Fruit fly (Drosophila melanogaster) whole organism, embryonic: ENCODE data around the gene CG10348.

ENCODE experiments used
- ATbp ChIP-seq: fragments of 200-800 bp; sonication (Bioruptor generic); optimal IDR thresholded peaks from 2 replicates; lab custom pipeline; 2017; ENCODE audit warnings: missing biosample characterization, mild to moderate bottlenecking, missing genetic modification characterization, missing genetic modification reagents
- Awh ChIP-seq: fragments of 200-800 bp; sonication (Bioruptor generic); IDR thresholded peaks from 2 replicates; pipeline ENCODE4, ENCODE4 v1.3.6; 2022; ENCODE audit warnings: missing biosample characterization, missing genetic modification characterization
- CG10321 ChIP-seq: fragments of 200-800 bp; sonication (Bioruptor generic); IDR thresholded peaks from 2 replicates; pipeline ENCODE4 v1.3.6; 2022; ENCODE audit warnings: missing biosample characterization, missing genetic modification characterization
- CG10366 ChIP-seq: fragments of 200-800 bp; sonication (Bioruptor generic); IDR thresholded peaks from 2 replicates; pipeline ENCODE4 v1.3.6; 2022; ENCODE audit warnings: missing biosample characterization, missing genetic modification characterization
- CG11456 ChIP-seq: fragments of 200-800 bp; sonication (Bioruptor generic); IDR thresholded peaks from 3 replicates; pipeline ENCODE4 v1.3.6; 2022; ENCODE audit warnings: missing biosample characterization, missing genetic modification characterization
- CG11695 ChIP-seq: fragments of 200-800 bp; sonication (Bioruptor generic); IDR thresholded peaks from 3 replicates; pipeline ENCODE4 v1.3.6; 2022; ENCODE audit warnings: missing biosample characterization, missing genetic modification characterization
- CG12071 ChIP-seq: fragments of 200-800 bp; sonication (Bioruptor generic); optimal IDR thresholded peaks from 3 replicates; lab custom pipeline; 2018; ENCODE audit warnings: missing biosample characterization, mild to moderate bottlenecking, missing genetic modification characterization
- CG14965 ChIP-seq: fragments of 200-800 bp; sonication (Bioruptor generic); optimal IDR thresholded peaks from 2 replicates; lab custom pipeline; 2016; ENCODE audit warnings: missing biosample characterization, missing genetic modification characterization, borderline replicate concordance
- CG15073 ChIP-seq: fragments of 200-800 bp; sonication (Bioruptor generic); optimal IDR thresholded peaks from 2 replicates; lab custom pipeline; 2016; ENCODE audit warnings: missing biosample characterization, missing genetic modification characterization
- CG1529 ChIP-seq: fragments of 200-800 bp; sonication (Bioruptor generic); optimal IDR thresholded peaks from 3 replicates; lab custom pipeline; 2018; ENCODE audit warnings: missing biosample characterization, missing genetic modification characterization
- CG17359 ChIP-seq: fragments of 200-800 bp; sonication (Bioruptor generic); optimal IDR thresholded peaks from 3 replicates; lab custom pipeline; 2018; ENCODE audit warnings: missing biosample characterization, mild to moderate bottlenecking, missing genetic modification characterization, moderate library complexity
- CG18011 ChIP-seq: fragments of 200-800 bp; sonication (Bioruptor generic); optimal IDR thresholded peaks from 2 replicates; lab custom pipeline; 2017; ENCODE audit warnings: missing biosample characterization, missing genetic modification characterization, mild to moderate bottlenecking, moderate library complexity, missing genotype
- CG4328 ChIP-seq: fragments of 200-800 bp; sonication (Bioruptor generic); optimal IDR thresholded peaks from 3 replicates; lab custom pipeline; 2017; ENCODE audit warnings: missing biosample characterization, missing genetic modification reagents, missing genetic modification characterization
- CG7839 ChIP-seq: fragments of 200-800 bp; sonication (Bioruptor generic); optimal IDR thresholded peaks from 3 replicates; lab custom pipeline; 2018; ENCODE audit warnings: missing biosample characterization, mild to moderate bottlenecking, missing genetic modification characterization, moderate library complexity
- CG8281 ChIP-seq: fragments of 200-800 bp; sonication (Bioruptor generic); optimal IDR thresholded peaks from 2 replicates; lab custom pipeline; 2018; ENCODE audit warnings: missing biosample characterization, mild to moderate bottlenecking, missing genetic modification characterization, moderate library complexity
- CG8388 ChIP-seq: fragments of 200-800 bp; sonication (Bioruptor generic); optimal IDR thresholded peaks from 2 replicates; lab custom pipeline; 2019; ENCODE audit warnings: missing biosample characterization, mild to moderate bottlenecking, missing genetic modification characterization, moderate library complexity
- Dref ChIP-seq: fragments of 200-800 bp; sonication (Bioruptor generic); IDR thresholded peaks from 2 replicates; pipeline ENCODE4 v1.3.6; 2022; ENCODE audit warnings: missing biosample characterization, missing genetic modification characterization
- Drgx ChIP-seq: fragments of 200-800 bp; sonication (Bioruptor generic); IDR thresholded peaks from 2 replicates; pipeline ENCODE4 v1.3.6; 2022; ENCODE audit warnings: missing biosample characterization, missing genetic modification characterization
- Gug ChIP-seq: fragments of 200-800 bp; sonication (Bioruptor generic); IDR thresholded peaks from 4 replicates; pipeline ENCODE4 v1.3.6; 2022; ENCODE audit warnings: missing biosample characterization, missing genetic modification characterization
- Hand ChIP-seq: fragments of 200-800 bp; sonication (Bioruptor generic); optimal IDR thresholded peaks from 2 replicates; lab custom pipeline; 2017; ENCODE audit warnings: mild to moderate bottlenecking, missing biosample characterization, missing genetic modification reagents, missing genetic modification characterization
- Hey ChIP-seq: fragments of 200-800 bp; sonication (Bioruptor generic); optimal IDR thresholded peaks from 3 replicates; lab custom pipeline; 2018; ENCODE audit warnings: missing biosample characterization, mild to moderate bottlenecking, missing genetic modification characterization
- Lim3 ChIP-seq: fragments of 200-800 bp; sonication (Bioruptor generic); IDR thresholded peaks from 2 replicates; pipeline ENCODE4 v1.3.6; 2022; ENCODE audit warnings: missing biosample characterization, missing genetic modification characterization
- Med ChIP-seq: fragments of 200-800 bp; sonication (Bioruptor generic); peaks from one replicate; lab custom pipeline; 2016; ENCODE audit warnings: missing biosample characterization, missing genetic modification characterization, mild to moderate bottlenecking, inconsistent platforms, moderate library complexity
- Myb ChIP-seq: fragments of 200-800 bp; sonication (Bioruptor generic); optimal IDR thresholded peaks from 2 replicates; lab custom pipeline; 2016; ENCODE audit warnings: missing biosample characterization, missing genetic modification characterization
- Pdp1 ChIP-seq, 2 experiments: fragments of 200-800 bp; sonication (Bioruptor generic); optimal IDR thresholded peaks; 3 replicates each; lab custom pipeline; 2016; ENCODE audit warnings: missing biosample characterization in 2 of 2, missing genetic modification characterization in 2 of 2, mild to moderate bottlenecking in 1 of 2, moderate library complexity in 1 of 2
- Poxn ChIP-seq: fragments of 200-800 bp; sonication (Bioruptor generic); IDR thresholded peaks from 2 replicates; pipeline ENCODE4 v1.3.6; 2022; ENCODE audit warnings: missing biosample characterization, missing genetic modification characterization
- Sox102F ChIP-seq: fragments of 200-800 bp; sonication (Bioruptor generic); optimal IDR thresholded peaks from 2 replicates; lab custom pipeline; 2018; ENCODE audit warnings: missing biosample characterization, mild to moderate bottlenecking, missing genetic modification characterization, moderate library complexity
- TFAM ChIP-seq: fragments of 200-800 bp; sonication (Bioruptor generic); optimal IDR thresholded peaks from 2 replicates; lab custom pipeline; 2017; ENCODE audit warnings: missing biosample characterization, missing genetic modification characterization, inconsistent platforms
- ara ChIP-seq: fragments of 200-800 bp; sonication (Bioruptor generic); IDR thresholded peaks from 2 replicates; pipeline ENCODE4 v1.3.6; 2022; ENCODE audit warnings: missing biosample characterization, missing genetic modification characterization
- bab2 ChIP-seq: fragments of 200-800 bp; sonication (Bioruptor generic); optimal IDR thresholded peaks from 2 replicates; lab custom pipeline; 2016; ENCODE audit warnings: missing biosample characterization, missing genetic modification characterization
- cg ChIP-seq: fragments of 200-800 bp; sonication (Bioruptor generic); optimal IDR thresholded peaks from 3 replicates; lab custom pipeline; 2019; ENCODE audit warnings: missing biosample characterization, mild to moderate bottlenecking, missing genetic modification characterization, moderate library complexity
- crp ChIP-seq, 2 experiments: fragments of 200-800 bp; sonication (Bioruptor generic); optimal IDR thresholded peaks; 2 replicates in 1 of 2; 3 replicates in 1 of 2; lab custom pipeline; 2017; ENCODE audit warnings: missing biosample characterization in 2 of 2, missing genetic modification characterization in 2 of 2, mild to moderate bottlenecking in 1 of 2, moderate library complexity in 1 of 2
- da ChIP-seq: fragments of 200-800 bp; sonication (Bioruptor generic); optimal IDR thresholded peaks from 2 replicates; lab custom pipeline; 2016; ENCODE audit warnings: missing biosample characterization, missing genetic modification characterization
- danr ChIP-seq: fragments of 200-800 bp; sonication (Bioruptor generic); IDR thresholded peaks from 2 replicates; pipeline ENCODE4 v1.3.6; 2022; ENCODE audit warnings: missing biosample characterization, missing genetic modification characterization
- disco-r ChIP-seq: fragments of 200-800 bp; sonication (Bioruptor generic); optimal IDR thresholded peaks from 2 replicates; lab custom pipeline; 2016; ENCODE audit warnings: missing biosample characterization, missing genetic modification characterization
- fru ChIP-seq: fragments of >200 bp; optimal IDR thresholded peaks from 2 replicates; lab custom pipeline; 2017
- gce ChIP-seq: fragments of 200-800 bp; sonication (Bioruptor generic); IDR thresholded peaks from 3 replicates; pipeline ENCODE4 v1.3.6; 2022; ENCODE audit warnings: missing biosample characterization, missing genetic modification characterization
- kah ChIP-seq: fragments of 200-800 bp; sonication (Bioruptor generic); optimal IDR thresholded peaks from 2 replicates; lab custom pipeline; 2018; ENCODE audit warnings: missing biosample characterization, mild to moderate bottlenecking, missing genetic modification characterization
- lilli ChIP-seq: fragments of 200-800 bp; sonication (Bioruptor generic); optimal IDR thresholded peaks from 3 replicates; lab custom pipeline; 2016; ENCODE audit warnings: missing biosample characterization, missing genetic modification characterization
- mam ChIP-seq: fragments of 200-800 bp; sonication (Bioruptor generic); optimal IDR thresholded peaks from 3 replicates; lab custom pipeline; 2016; ENCODE audit warnings: missing biosample characterization, missing genetic modification characterization
- onecut ChIP-seq: fragments of 200-800 bp; sonication (Bioruptor generic); IDR thresholded peaks from 2 replicates; pipeline ENCODE4 v1.3.6; 2022; ENCODE audit warnings: missing biosample characterization, missing genetic modification characterization
- pb ChIP-seq: fragments of 200-800 bp; sonication (Bioruptor generic); optimal IDR thresholded peaks from 3 replicates; lab custom pipeline; 2016; ENCODE audit warnings: missing biosample characterization, missing genetic modification characterization
- phol ChIP-seq: fragments of 200-800 bp; sonication (Bioruptor generic); optimal IDR thresholded peaks from 3 replicates; lab custom pipeline; 2018; ENCODE audit warnings: missing biosample characterization, mild to moderate bottlenecking, missing genetic modification characterization, moderate library complexity
- prd ChIP-seq, 3 experiments: fragments of >200 bp in 2 of 3; fragments of 200-800 bp in 1 of 3; sonication (Bioruptor generic) in 1 of 3; optimal IDR thresholded peaks in 2 of 3; IDR thresholded peaks in 1 of 3; 2 replicates in 2 of 3; 3 replicates in 1 of 3; pipeline versions ENCODE4 v1.3.6 to Lab custom; 2017 to 2022; ENCODE audit warnings: missing biosample characterization in 1 of 3, missing genetic modification characterization in 1 of 3
- so ChIP-seq: fragments of 200-800 bp; sonication (Bioruptor generic); IDR thresholded peaks from 3 replicates; pipeline ENCODE4 v1.3.6; 2022; ENCODE audit warnings: missing biosample characterization, missing genetic modification characterization
- tgo ChIP-seq: fragments of 200-800 bp; sonication (Bioruptor generic); IDR thresholded peaks from 3 replicates; pipeline ENCODE4 v1.3.6; 2022; ENCODE audit warnings: missing biosample characterization, missing genetic modification characterization
- vnd ChIP-seq: fragments of 200-800 bp; sonication (Bioruptor generic); IDR thresholded peaks from 3 replicates; pipeline ENCODE4 v1.3.6; 2022; ENCODE audit warnings: missing biosample characterization, missing genetic modification characterization; ENCODE audit not compliant: partially characterized antibody

CG10348 gene

dm6 chr2L:18702721-18703488, 29.4 kb downstream of the CG10348 start, which contains the start of the genes CG10376 and CG10343 (continued):
- TF ChIP-seq vnd (GFP tag; lab: Robert Waterston, UW) (no peak), gce (GFP tag; lab: Robert Waterston, UW) (no peak), CG14965 (GFP tag; lab: Kevin White, UChicago) (no peak), pb (GFP tag; lab: Kevin White, UChicago) (no peak), prd (optimal IDR thresholded peaks at IDR 0.05; lab: Kevin White, UChicago) (no peak), prd (GFP tag; IDR thresholded peaks at IDR 0.05; lab: Robert Waterston, UW) (peak; percentile 93), CG10321 (GFP tag; lab: Robert Waterston, UW) (no peak), Drgx (GFP tag; lab: Robert Waterston, UW) (peak; percentile 76; the same call in 1 of the 2 replicates), kah (peak; percentile 54), Poxn (GFP tag; lab: Robert Waterston, UW) (peak; percentile 48; the same call in 1 of the 2 replicates), Awh (0 out of 2 replicates have a peak, but pooled peaks have one; percentile 22)

DNA sequence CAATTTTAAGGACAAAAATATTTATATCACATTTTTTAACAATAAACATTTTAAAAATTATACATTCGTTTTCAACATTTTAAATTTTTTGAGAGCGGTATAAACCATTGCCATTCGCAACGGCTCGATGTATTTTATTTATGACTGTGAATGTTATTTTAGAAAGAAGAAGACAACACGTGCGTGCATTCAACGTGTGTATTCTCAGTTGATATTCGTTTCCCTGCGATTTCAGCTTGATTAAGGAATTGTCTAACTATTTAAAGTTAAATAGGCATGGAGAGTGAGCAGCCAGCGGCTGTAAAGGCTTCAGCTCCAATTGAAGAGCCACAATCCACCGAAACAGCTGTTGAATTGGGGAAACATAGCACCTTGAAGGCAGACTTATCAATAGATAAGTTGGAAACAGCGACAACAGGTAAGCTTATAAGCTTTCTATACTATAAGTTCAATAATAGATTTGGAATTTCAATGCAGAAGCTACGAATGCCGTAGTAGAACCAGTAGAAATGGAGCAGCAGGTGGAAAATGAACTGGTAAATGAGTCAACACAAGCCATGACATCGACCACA, 33.7 kb downstream of the CG10348 start, which contains the start of gene CG10341:
Gene CG10341, plus strand, starts transcription at position 156 of the 572 bp plus-strand sequence.
- TF ChIP-seq CG12071 (GFP tag; lab: Kevin White, UChicago), result no peak
- no peak for TF ChIP-seq TFAM (GFP tag; lab: Kevin White, UChicago)
- no peak for TF ChIP-seq tgo
- TF ChIP-seq CG18011 (GFP tag; lab: Kevin White, UChicago), result no peak
- no peak for TF ChIP-seq onecut (GFP tag; lab: Robert Waterston, UW)
- TF ChIP-seq CG8281 (tag; lab: Kevin White, UChicago), result no peak
- TF ChIP-seq CG17359 (tag; lab: Kevin White, UChicago), result no peak
- TF ChIP-seq CG1529 (GFP tag; lab: Kevin White, UChicago), result no peak
- no peak for TF ChIP-seq CG11695 (GFP tag; lab: Robert Waterston, UW)
- TF ChIP-seq mam, result no peak
- TF ChIP-seq CG4328 (GFP tag; lab: Kevin White, UChicago), result no peak
- no peak for TF ChIP-seq CG11456
- no peak for TF ChIP-seq Myb (GFP tag; lab: Kevin White, UChicago)
- TF ChIP-seq Sox102F (GFP tag; lab: Kevin White, UChicago), result no peak
- no peak for TF ChIP-seq CG15073 (GFP tag; lab: Kevin White, UChicago)
- no peak for TF ChIP-seq ara (GFP tag; lab: Robert Waterston, UW)
- no peak for TF ChIP-seq CG8388 (GFP tag; lab: Kevin White, UChicago)
- TF ChIP-seq disco-r (GFP tag; lab: Kevin White, UChicago), result no peak
- TF ChIP-seq CG10366 (GFP tag; lab: Robert Waterston, UW), result no peak
- peak in 1 of 2 experiments; percentile 3 for TF ChIP-seq Pdp1 (GFP tag; optimal IDR thresholded peaks at IDR 0.05; lab: Kevin White, UChicago)
- TF ChIP-seq Hey (tag; lab: Kevin White, UChicago), result peak; percentile 29
- TF ChIP-seq Hand, result no peak
- TF ChIP-seq lilli, result no peak
- no peak for TF ChIP-seq Dref (GFP tag; lab: Robert Waterston, UW)
- no peak for TF ChIP-seq bab2 (GFP tag; lab: Kevin White, UChicago)
- TF ChIP-seq so (GFP tag; lab: Robert Waterston, UW), result no peak
- TF ChIP-seq da, result no peak
- TF ChIP-seq cg (GFP tag; lab: Kevin White, UChicago), result no peak
- TF ChIP-seq ATbp (GFP tag; lab: Kevin White, UChicago), result no peak
- no peak for TF ChIP-seq CG7839 (tag; lab: Kevin White, UChicago)
- TF ChIP-seq fru (lab: Kevin White, UChicago), result no peak
- TF ChIP-seq danr (GFP tag; lab: Robert Waterston, UW), result no peak
- no peak for TF ChIP-seq Gug (GFP tag; lab: Robert Waterston, UW)
- no peak for TF ChIP-seq prd (optimal IDR thresholded peaks at IDR 0.05; lab: Kevin White, UChicago)
- TF ChIP-seq prd (GFP tag; IDR thresholded peaks at IDR 0.05; lab: Robert Waterston, UW), result no peak
- peak; percentile 12 for TF ChIP-seq phol (tag; lab: Kevin White, UChicago)
- TF ChIP-seq Med (GFP tag; lab: Kevin White, UChicago), result peak; percentile 22
- no peak for TF ChIP-seq Lim3 (GFP tag; lab: Robert Waterston, UW)
- TF ChIP-seq crp (GFP tag; optimal IDR thresholded peaks at IDR 0.05; lab: Kevin White, UChicago), result peak in 1 of 2 experiments; percentile 74
